Worm (Caenorhabditis elegans) whole organism, dauer: Measurements from ENCODE around the gene F11D5.1.

Experiments
- unc-62 ChIP-seq: sonication (generic microtip); optimal IDR thresholded peaks from 2 replicates; lab custom pipeline; 2017; ENCODE audit warnings: missing biosample characterization, missing genetic modification reagents, missing genetic modification characterization

Gene F11D5.1

DNA sequence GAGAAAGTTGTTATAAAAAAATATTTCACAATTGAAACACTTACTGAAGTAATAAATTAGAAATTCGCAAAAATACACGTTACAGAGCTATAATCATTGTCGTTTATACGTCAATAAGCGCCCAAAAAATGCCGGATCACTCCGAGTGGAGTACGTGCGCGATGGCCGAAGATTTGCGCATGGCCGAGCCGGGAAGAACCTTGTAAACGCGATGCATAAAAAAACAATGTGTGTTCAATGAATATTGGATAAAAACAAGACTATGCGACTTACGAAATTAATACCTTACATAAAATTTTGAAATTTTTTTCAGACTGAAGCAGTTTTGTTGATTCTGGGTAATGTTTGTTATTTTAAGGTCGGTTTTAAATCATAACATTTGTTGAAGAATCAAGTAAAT lies 46.2 kb downstream of the F11D5.1 start, which contains the start of gene sorf-1:
TSS of gene sorf-1 (minus strand) at position 135 of the 400 bp plus-strand sequence.
- TF ChIP-seq unc-62 = no peak

DNA sequence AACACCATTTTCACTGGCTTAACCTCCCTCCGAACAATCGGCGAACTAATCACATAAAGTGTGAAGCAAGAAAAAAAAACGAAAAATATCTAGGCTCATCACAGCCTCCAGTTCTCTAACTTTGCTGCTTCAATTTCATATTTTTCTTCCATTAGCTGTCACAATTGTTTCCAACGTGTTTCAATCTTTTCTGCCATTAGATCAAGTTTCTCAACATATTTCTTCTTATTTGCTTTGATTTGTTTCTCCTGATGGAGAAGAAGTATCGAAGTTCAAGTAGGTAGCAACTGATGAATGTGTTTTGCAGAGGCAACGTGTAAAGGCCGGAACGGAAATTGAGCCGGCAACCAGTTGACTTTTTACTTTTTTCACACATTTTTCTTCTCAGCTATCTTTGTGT lies 47.2 kb downstream of the F11D5.1 start, which contains the start of gene ZK563.7:
TSS of gene ZK563.7 (plus strand) at position 301 of the 400 bp plus-strand sequence.
- no peak for TF ChIP-seq unc-62

DNA sequence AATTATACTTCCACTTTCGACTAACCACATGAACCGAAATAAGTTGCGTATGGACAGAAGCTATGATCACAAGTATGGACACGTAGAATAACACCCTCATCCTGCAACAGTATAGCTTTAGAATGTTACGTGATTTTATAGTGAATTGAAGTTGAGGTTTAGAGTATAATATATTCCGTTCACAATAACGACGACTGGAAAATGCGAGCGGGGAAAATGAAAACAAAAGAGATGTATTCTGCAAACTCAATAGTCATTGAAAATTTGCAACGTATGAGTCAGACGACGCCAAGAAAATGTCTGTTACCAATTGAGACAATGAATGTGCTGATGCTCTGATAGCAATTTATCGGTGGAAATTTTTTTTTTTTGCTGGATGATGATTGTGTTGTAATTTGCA lies 52.4 kb downstream of the F11D5.1 start, which contains the start of gene acp-1:
TSS of gene acp-1 (minus strand) at position 101 of the 400 bp plus-strand sequence.
- no peak for TF ChIP-seq unc-62

DNA sequence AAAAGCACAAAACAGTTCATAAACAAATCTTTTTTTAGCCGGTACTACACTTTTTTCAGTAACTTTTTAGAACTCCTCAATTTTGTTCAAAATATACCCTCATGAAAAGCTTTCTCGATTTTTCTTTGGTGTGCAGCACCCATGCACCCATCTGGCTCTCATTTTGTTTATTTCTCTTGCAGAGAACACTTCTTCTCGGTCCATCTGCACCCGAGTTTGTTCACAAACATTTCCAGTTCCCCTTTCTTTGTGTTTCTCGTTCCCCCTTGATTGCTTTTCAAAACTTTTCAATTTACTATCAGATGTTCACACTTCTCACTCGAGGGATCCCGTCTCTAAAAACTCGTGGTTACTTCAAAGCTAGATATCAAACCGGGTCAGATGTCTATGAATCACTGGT lies 60.6 kb downstream of the F11D5.1 start, which contains the start of gene slcf-2:
TSS of gene slcf-2 (plus strand) at position 301 of the 400 bp plus-strand sequence.
- TF ChIP-seq unc-62 = no peak

DNA sequence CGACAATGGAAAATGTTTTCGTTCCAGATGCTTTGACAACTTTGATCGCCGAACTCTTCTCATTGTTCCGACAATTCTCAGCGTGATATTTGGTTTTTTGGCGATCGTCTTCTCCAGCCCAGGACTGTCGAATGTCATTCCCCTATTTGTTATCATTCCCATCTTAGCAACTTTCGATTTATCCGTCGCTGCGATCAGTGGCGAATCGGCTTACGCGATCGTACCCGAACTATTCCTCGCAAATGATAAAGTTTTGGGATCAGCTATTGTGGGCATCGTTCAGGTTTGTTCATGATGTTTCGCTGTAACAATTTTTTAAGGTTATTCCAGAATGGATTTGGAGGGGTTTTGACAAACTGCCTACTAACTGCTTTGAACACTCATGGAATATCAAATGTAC lies 63.8 kb downstream of the F11D5.1 start:
- no peak for TF ChIP-seq unc-62
